Worm (Caenorhabditis elegans): Measurements from ENCODE around the gene hlh-1.

ce11 chrII:4566237-4566636 lies 47.9 kb downstream of the hlh-1 start:
- TF ChIP-seq him-1 (tag; optimal IDR thresholded peaks at IDR 0.05): no peak
- TF ChIP-seq W03F9.2 (tag; optimal IDR thresholded peaks at IDR 0.05): no peak
- TF ChIP-seq dao-5 (tag; optimal IDR thresholded peaks at IDR 0.05): no peak

All from whole organism, L4/young adult.